Worm (Caenorhabditis elegans): ENCODE data around the gene grl-30.

Gene grl-30

ce11 chrV:3586014-3586689 lies 30.1 kb downstream of the grl-30 start, which contains the start of the genes rpl-11.1 and T22F3.2 (continued):
- TF ChIP-seq ces-1 (GFP tag; optimal IDR thresholded peaks at IDR 0.05) (no peak), mab-9 (GFP tag; IDR thresholded peaks at IDR 0.05) (no peak), jun-1 (tag; optimal IDR thresholded peaks at IDR 0.05) (no peak), tlp-1 (tag; optimal IDR thresholded peaks at IDR 0.05) (no peak), lin-14 (GFP tag; optimal IDR thresholded peaks at IDR 0.05) (peak; percentile 32), pag-3 (tag; optimal IDR thresholded peaks at IDR 0.05; ENCODE audit: borderline replicate concordance, insufficient read depth) (no peak), snpc-4 (tag; optimal IDR thresholded peaks at IDR 0.05) (no peak), unc-30 (tag; optimal IDR thresholded peaks at IDR 0.05) (no peak), lin-15B (tag; optimal IDR thresholded peaks at IDR 0.05) (no peak), nhr-71 (tag; optimal IDR thresholded peaks at IDR 0.05) (no peak), tbx-2 (tag; optimal IDR thresholded peaks at IDR 0.05) (no peak), dpl-1 (GFP tag; optimal IDR thresholded peaks at IDR 0.05) (peak in 1 of 3 experiments; percentile 26), egl-27 (tag; optimal IDR thresholded peaks at IDR 0.05) (no peak), nhr-84 (tag; optimal IDR thresholded peaks at IDR 0.05) (no peak), C34B4.2 (tag; optimal IDR thresholded peaks at IDR 0.05) (no peak), unc-98 (GFP tag; IDR thresholded peaks at IDR 0.05) (no peak), C16A3.4 (tag; optimal IDR thresholded peaks at IDR 0.05) (no peak), elt-2 (tag; optimal IDR thresholded peaks at IDR 0.05) (no peak), vab-15 (tag; optimal IDR thresholded peaks at IDR 0.05) (no peak), fos-1 (tag; optimal IDR thresholded peaks at IDR 0.05) (no peak), rnt-1 (tag; optimal IDR thresholded peaks at IDR 0.05) (peak; percentile 43), fkh-4 (tag; optimal IDR thresholded peaks at IDR 0.05; ENCODE audit: borderline replicate concordance) (no peak), lsy-2 (tag; optimal IDR thresholded peaks at IDR 0.05) (peak in 1 of 2 experiments; percentile 30), Y116A8C.19 (tag; optimal IDR thresholded peaks at IDR 0.05; ENCODE audit: borderline replicate concordance) (no peak), snu-23 (GFP tag; optimal IDR thresholded peaks at IDR 0.05) (no peak), sox-4 (tag; optimal IDR thresholded peaks at IDR 0.05) (no peak), C04F5.9 (tag; optimal IDR thresholded peaks at IDR 0.05) (no peak), sup-37 (GFP tag; optimal IDR thresholded peaks at IDR 0.05) (no peak), unc-86 (tag; optimal IDR thresholded peaks at IDR 0.05) (no peak), isw-1 (GFP tag; IDR thresholded peaks at IDR 0.05) (no peak), sptf-1 (tag; optimal IDR thresholded peaks at IDR 0.05) (no peak), alr-1 (tag; optimal IDR thresholded peaks at IDR 0.05; ENCODE audit: borderline replicate concordance) (no peak), mdl-1 (tag; optimal IDR thresholded peaks at IDR 0.05) (peak in 1 of 2 experiments; percentile 26), hlh-17 (GFP tag; optimal IDR thresholded peaks at IDR 0.05; ENCODE audit: borderline replicate concordance) (no peak), ztf-11 (tag; optimal IDR thresholded peaks at IDR 0.05) (no peak), lin-13 (GFP tag; optimal IDR thresholded peaks at IDR 0.05) (no peak), swsn-7 (tag; optimal IDR thresholded peaks at IDR 0.05) (no peak), pax-3 (tag; optimal IDR thresholded peaks at IDR 0.05) (no peak), ets-5 (GFP tag; IDR thresholded peaks at IDR 0.05) (no peak), nhr-20 (tag; optimal IDR thresholded peaks at IDR 0.05) (no peak), ztf-4 (tag; optimal IDR thresholded peaks at IDR 0.05) (no peak), nhr-11 (tag; optimal IDR thresholded peaks at IDR 0.05) (no peak), hlh-4 (tag; optimal IDR thresholded peaks at IDR 0.05) (no peak), egl-13 (tag; optimal IDR thresholded peaks at IDR 0.05) (no peak), nhr-76 (tag; optimal IDR thresholded peaks at IDR 0.05) (no peak), nhr-237 (tag; optimal IDR thresholded peaks at IDR 0.05) (no peak), ceh-82 (tag; optimal IDR thresholded peaks at IDR 0.05) (peak in 1 of 3 experiments; percentile 35), grh-1 (GFP tag; IDR thresholded peaks at IDR 0.05) (no peak), zag-1 (tag; optimal IDR thresholded peaks at IDR 0.05) (no peak), nhr-12 (tag; optimal IDR thresholded peaks at IDR 0.05) (no peak), unc-130 (tag; optimal IDR thresholded peaks at IDR 0.05) (no peak)
